Worm (Caenorhabditis elegans) whole organism, L3 larva: ENCODE measurements around the gene srd-3.

ENCODE experiments used
- ceh-82 ChIP-seq: fragments of 150-350 bp; optimal IDR thresholded peaks from 2 replicates; lab custom pipeline; 2014; ENCODE audit warnings: missing biosample characterization, missing genetic modification characterization
- daf-12 ChIP-seq: fragments of 150-350 bp; optimal IDR thresholded peaks from 2 replicates; lab custom pipeline; 2014; ENCODE audit warnings: missing biosample characterization, missing genetic modification reagents, missing genetic modification characterization
- egl-27 ChIP-seq: sonication (generic microtip); optimal IDR thresholded peaks from 4 replicates; lab custom pipeline; 2017; ENCODE audit warnings: missing biosample characterization, missing genetic modification reagents, missing genetic modification characterization
- elt-3 ChIP-seq, 3 experiments: fragments of 150-350 bp in 1 of 3; sonication (generic microtip) in 2 of 3; optimal IDR thresholded peaks; 2 replicates in 2 of 3; 4 replicates in 1 of 3; lab custom pipeline; 2014 to 2017; ENCODE audit warnings: missing biosample characterization in 3 of 3, missing genetic modification characterization in 3 of 3
- fos-1 ChIP-seq: fragments of 150-350 bp; optimal IDR thresholded peaks from 2 replicates; lab custom pipeline; 2014; ENCODE audit warnings: missing biosample characterization, missing genetic modification characterization
- lin-15B ChIP-seq: fragments of 150-350 bp; optimal IDR thresholded peaks from 2 replicates; lab custom pipeline; 2014; ENCODE audit warnings: missing biosample characterization, missing genetic modification characterization
- nhr-11 ChIP-seq: fragments of 150-350 bp; optimal IDR thresholded peaks from 2 replicates; lab custom pipeline; 2014; ENCODE audit warnings: missing biosample characterization, missing genetic modification characterization
- nhr-237 ChIP-seq: fragments of 150-350 bp; optimal IDR thresholded peaks from 2 replicates; lab custom pipeline; 2014; ENCODE audit warnings: missing biosample characterization, missing genetic modification characterization
- unc-62 ChIP-seq: fragments of 150-350 bp; sonication (generic microtip); optimal IDR thresholded peaks from 4 replicates; lab custom pipeline; 2014; ENCODE audit warnings: missing biosample characterization, missing genetic modification reagents, missing genetic modification characterization
- ztf-11 ChIP-seq: fragments of 150-350 bp; optimal IDR thresholded peaks from 2 replicates; lab custom pipeline; 2014; ENCODE audit warnings: missing biosample characterization, missing genetic modification characterization

DNA sequence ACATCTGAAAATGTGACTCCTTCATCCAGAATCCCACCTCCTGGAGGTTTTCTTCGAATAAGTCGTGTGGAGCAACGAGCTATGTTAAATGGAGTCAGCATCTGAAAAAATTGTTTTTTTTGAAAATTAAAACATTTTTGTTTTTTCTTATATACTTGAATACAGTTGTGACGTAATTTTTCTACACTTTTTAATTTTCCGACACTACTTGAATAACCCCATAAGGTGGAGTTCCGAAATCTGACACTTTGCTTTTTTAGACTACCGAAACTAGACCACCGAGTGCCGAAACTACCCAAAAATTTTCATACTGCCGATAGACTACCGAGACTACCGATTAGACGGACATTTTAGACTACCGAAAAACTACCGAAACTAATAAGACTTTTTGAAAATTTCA is 37.4 kb downstream of the srd-3 start, which contains the start of gene mcat-1:
- TF ChIP-seq nhr-11, result no peak
- no peak for TF ChIP-seq daf-12 (tag; lab: Kevin White, UChicago)
- TF ChIP-seq lin-15B (tag; lab: Kevin White, UChicago), result no peak
- no peak for TF ChIP-seq ztf-11 (tag; lab: Kevin White, UChicago)
- TF ChIP-seq nhr-237 (tag; lab: Kevin White, UChicago), result no peak
- no peak for TF ChIP-seq egl-27 (tag; lab: Kevin White, UChicago)
- no peak for TF ChIP-seq elt-3 (tag; optimal IDR thresholded peaks at IDR 0.05; lab: Kevin White, UChicago)
- TF ChIP-seq fos-1 (tag; lab: Kevin White, UChicago), result no peak
- no peak for TF ChIP-seq ceh-82
- no peak for TF ChIP-seq unc-62 (GFP tag; lab: Kevin White, UChicago)
